Fruit fly (Drosophila melanogaster) whole organism, embryonic: Measurements from ENCODE around the gene Cad89D.

Experiments used
- Ada2b ChIP-seq: fragments of 200-800 bp; sonication (Bioruptor generic); IDR thresholded peaks from 2 replicates; pipeline ENCODE4 v1.3.6; 2022; ENCODE audit warnings: missing biosample characterization, missing genetic modification characterization
- Atf6 ChIP-seq: fragments of 200-800 bp; sonication (Bioruptor generic); IDR thresholded peaks from 2 replicates; pipeline ENCODE4 v1.3.6; 2022; ENCODE audit warnings: missing biosample characterization, missing genetic modification characterization
- Awh ChIP-seq: fragments of 200-800 bp; sonication (Bioruptor generic); IDR thresholded peaks from 2 replicates; pipeline ENCODE4, ENCODE4 v1.3.6; 2022; ENCODE audit warnings: missing biosample characterization, missing genetic modification characterization
- B-H2 ChIP-seq: fragments of 200-800 bp; sonication (Bioruptor generic); optimal IDR thresholded peaks from 2 replicates; lab custom pipeline; 2018; ENCODE audit warnings: missing biosample characterization, mild to moderate bottlenecking, missing genetic modification characterization
- Bdp1 ChIP-seq: fragments of 200-800 bp; sonication (Bioruptor generic); optimal IDR thresholded peaks from 3 replicates; lab custom pipeline; 2016; ENCODE audit warnings: missing biosample characterization, missing genetic modification characterization
- C15 ChIP-seq: fragments of 200-800 bp; sonication (Bioruptor generic); IDR thresholded peaks from 3 replicates; pipeline ENCODE4 v1.3.6; 2022; ENCODE audit warnings: missing biosample characterization, missing genetic modification characterization
- CG10366 ChIP-seq: fragments of 200-800 bp; sonication (Bioruptor generic); IDR thresholded peaks from 2 replicates; pipeline ENCODE4 v1.3.6; 2022; ENCODE audit warnings: missing biosample characterization, missing genetic modification characterization
- CG10431 ChIP-seq: fragments of 200-800 bp; sonication (Bioruptor generic); optimal IDR thresholded peaks from 3 replicates; lab custom pipeline; 2018; ENCODE audit warnings: missing biosample characterization, mild to moderate bottlenecking, missing genetic modification characterization
- CG10462 ChIP-seq: fragments of 200-800 bp; sonication (Bioruptor generic); optimal IDR thresholded peaks from 2 replicates; lab custom pipeline; 2016; ENCODE audit warnings: missing biosample characterization, missing genetic modification characterization
- CG10979 ChIP-seq: fragments of 200-800 bp; sonication (Bioruptor generic); optimal IDR thresholded peaks from 2 replicates; lab custom pipeline; 2018; ENCODE audit warnings: missing biosample characterization, mild to moderate bottlenecking, missing genetic modification characterization, moderate library complexity
- CG12659 ChIP-seq: fragments of 200-800 bp; sonication (Bioruptor generic); optimal IDR thresholded peaks from 3 replicates; lab custom pipeline; 2017; ENCODE audit warnings: mild to moderate bottlenecking, missing biosample characterization, missing genetic modification reagents, missing genetic modification characterization
- CG12744 ChIP-seq: fragments of 200-800 bp; sonication (Bioruptor generic); optimal IDR thresholded peaks from 2 replicates; lab custom pipeline; 2016; ENCODE audit warnings: missing biosample characterization, missing genetic modification characterization
- CG12942 ChIP-seq: fragments of 200-800 bp; sonication (Bioruptor generic); optimal IDR thresholded peaks from 3 replicates; lab custom pipeline; 2016; ENCODE audit warnings: missing biosample characterization, missing genetic modification characterization
- CG14860 ChIP-seq: fragments of 200-800 bp; sonication (Bioruptor generic); IDR thresholded peaks from 3 replicates; pipeline ENCODE4 v1.3.6; 2022; ENCODE audit warnings: missing biosample characterization, missing genetic modification characterization; ENCODE audit not compliant: partially characterized antibody
- CG2678 ChIP-seq: fragments of 200-800 bp; sonication (Bioruptor generic); optimal IDR thresholded peaks from 3 replicates; lab custom pipeline; 2019; ENCODE audit warnings: missing biosample characterization, mild to moderate bottlenecking, missing genetic modification characterization, moderate library complexity
- CG33213 ChIP-seq: fragments of 200-800 bp; sonication (Bioruptor generic); optimal IDR thresholded peaks from 3 replicates; lab custom pipeline; 2016; ENCODE audit warnings: missing biosample characterization, missing genetic modification characterization
- CG4730 ChIP-seq: fragments of 200-800 bp; sonication (Bioruptor generic); IDR thresholded peaks from 2 replicates; pipeline ENCODE4 v1.3.6; 2022; ENCODE audit warnings: missing biosample characterization, missing genetic modification characterization
- CG6272 ChIP-seq: fragments of 200-800 bp; sonication (Bioruptor generic); IDR thresholded peaks from 2 replicates; pipeline ENCODE4 v1.3.6; 2022; ENCODE audit warnings: missing biosample characterization, missing genetic modification characterization
- CG6854 ChIP-seq: fragments of 200-800 bp; sonication (Bioruptor generic); optimal IDR thresholded peaks from 3 replicates; lab custom pipeline; 2017; ENCODE audit warnings: missing biosample characterization, mild to moderate bottlenecking, missing genetic modification characterization
- CG7963 ChIP-seq: fragments of 200-800 bp; sonication (Bioruptor generic); IDR thresholded peaks from 3 replicates; pipeline ENCODE4 v1.3.6; 2022; ENCODE audit warnings: missing biosample characterization, missing genetic modification characterization; ENCODE audit not compliant: partially characterized antibody
- CG8924 ChIP-seq: fragments of 200-800 bp; optimal IDR thresholded peaks from 3 replicates; lab custom pipeline; 2019; ENCODE audit warnings: missing biosample characterization, mild to moderate bottlenecking, missing genetic modification characterization, moderate library complexity
- CoRest ChIP-seq: fragments of 200-800 bp; sonication (Bioruptor generic); optimal IDR thresholded peaks from 3 replicates; lab custom pipeline; 2018; ENCODE audit warnings: missing biosample characterization, mild to moderate bottlenecking, missing genetic modification characterization, moderate library complexity
- Gug ChIP-seq: fragments of 200-800 bp; sonication (Bioruptor generic); IDR thresholded peaks from 4 replicates; pipeline ENCODE4 v1.3.6; 2022; ENCODE audit warnings: missing biosample characterization, missing genetic modification characterization
- H15 ChIP-seq: fragments of 200-800 bp; sonication (Bioruptor generic); IDR thresholded peaks from 3 replicates; pipeline ENCODE4 v1.3.6; 2022; ENCODE audit warnings: missing biosample characterization, missing genetic modification characterization
- HLH4C ChIP-seq: fragments of 200-800 bp; sonication (Bioruptor generic); IDR thresholded peaks from 3 replicates; pipeline ENCODE4 v1.3.6; 2022; ENCODE audit warnings: missing biosample characterization, missing genetic modification characterization; ENCODE audit not compliant: partially characterized antibody
- HLH54F ChIP-seq: fragments of 200-800 bp; sonication (Bioruptor generic); optimal IDR thresholded peaks from 3 replicates; lab custom pipeline; 2016; ENCODE audit warnings: missing biosample characterization, missing genetic modification characterization
- Hsf ChIP-seq: fragments of 200-800 bp; sonication (Bioruptor generic); optimal IDR thresholded peaks from 3 replicates; lab custom pipeline; 2016; ENCODE audit warnings: missing biosample characterization, missing genetic modification characterization
- NK7.1 ChIP-seq: fragments of 200-800 bp; sonication (Bioruptor generic); optimal IDR thresholded peaks from 3 replicates; lab custom pipeline; 2016; ENCODE audit warnings: missing biosample characterization, missing genetic modification characterization
- Nf-YA ChIP-seq: fragments of 200-800 bp; sonication (Bioruptor generic); IDR thresholded peaks from 2 replicates; pipeline ENCODE4 v1.3.6; 2022; ENCODE audit warnings: missing biosample characterization, missing genetic modification characterization
- ato ChIP-seq: fragments of 200-800 bp; sonication (Bioruptor generic); IDR thresholded peaks from 2 replicates; pipeline ENCODE4 v1.3.6; 2022; ENCODE audit warnings: missing biosample characterization, missing genetic modification characterization; ENCODE audit not compliant: partially characterized antibody
- cad ChIP-seq: fragments of >200 bp; optimal IDR thresholded peaks from 2 replicates; lab custom pipeline; 2017; ENCODE audit warnings: missing biosample characterization, missing genetic modification characterization
- cwo ChIP-seq: fragments of 200-800 bp; sonication (Bioruptor generic); optimal IDR thresholded peaks from 3 replicates; lab custom pipeline; 2017; ENCODE audit warnings: missing biosample characterization, missing genetic modification characterization, mild to moderate bottlenecking, moderate library complexity, missing genetic modification reagents
- dmrt99B ChIP-seq: fragments of 200-800 bp; sonication (Bioruptor generic); optimal IDR thresholded peaks from 2 replicates; lab custom pipeline; 2018; ENCODE audit warnings: missing biosample characterization, mild to moderate bottlenecking, missing genetic modification characterization, moderate library complexity
- ems ChIP-seq: fragments of 200-800 bp; sonication (Bioruptor generic); optimal IDR thresholded peaks from 3 replicates; lab custom pipeline; 2016; ENCODE audit warnings: missing biosample characterization, missing genetic modification characterization
- fd96Cb ChIP-seq: fragments of 200-800 bp; sonication (Bioruptor generic); optimal IDR thresholded peaks from 2 replicates; lab custom pipeline; 2018; ENCODE audit warnings: missing biosample characterization, mild to moderate bottlenecking, missing genetic modification characterization, moderate library complexity
- grau ChIP-seq: fragments of 200-800 bp; optimal IDR thresholded peaks from 3 replicates; lab custom pipeline; 2019; ENCODE audit warnings: missing biosample characterization, mild to moderate bottlenecking, missing genetic modification characterization, moderate library complexity
- gsb ChIP-seq: fragments of 200-800 bp; sonication (Bioruptor generic); IDR thresholded peaks from 2 replicates; pipeline ENCODE4 v1.3.6; 2022; ENCODE audit warnings: missing biosample characterization, missing genetic modification characterization
- insv ChIP-seq, 2 experiments: fragments of 200-800 bp; sonication (Bioruptor generic); optimal IDR thresholded peaks; 3 replicates each; lab custom pipeline; 2016 to 2018; ENCODE audit warnings: missing biosample characterization in 2 of 2, missing genetic modification characterization in 2 of 2
- ken ChIP-seq: fragments of 200-800 bp; sonication (Bioruptor generic); IDR thresholded peaks from 3 replicates; pipeline ENCODE4 v1.3.6; 2022; ENCODE audit warnings: missing biosample characterization, missing genetic modification characterization
- lov ChIP-seq, 2 experiments: fragments of 200-800 bp in 1 of 2; fragments of >200 bp in 1 of 2; sonication (Bioruptor generic) in 1 of 2; IDR thresholded peaks in 1 of 2; optimal IDR thresholded peaks in 1 of 2; 2 replicates in 1 of 2; 3 replicates in 1 of 2; pipeline versions ENCODE4 v1.3.6 to Lab custom; 2017 to 2022; ENCODE audit warnings: missing biosample characterization in 1 of 2, missing genetic modification characterization in 1 of 2
- maf-S ChIP-seq: fragments of 200-800 bp; sonication (Bioruptor generic); optimal IDR thresholded peaks from 2 replicates; lab custom pipeline; 2016; ENCODE audit warnings: missing biosample characterization, missing genetic modification characterization
- mam ChIP-seq: fragments of 200-800 bp; sonication (Bioruptor generic); optimal IDR thresholded peaks from 3 replicates; lab custom pipeline; 2016; ENCODE audit warnings: missing biosample characterization, missing genetic modification characterization
- pan ChIP-seq, 4 experiments: fragments of >200 bp in 3 of 4; fragments of 200-800 bp in 1 of 4; sonication (Bioruptor generic) in 1 of 4; optimal IDR thresholded peaks in 3 of 4; IDR thresholded peaks in 1 of 4; 2 replicates each; pipeline versions ENCODE4 v1.3.6 to Lab custom; 2017 to 2022; ENCODE audit warnings: missing biosample characterization in 2 of 4, missing genetic modification characterization in 2 of 4, mixed read lengths in 1 of 4
- psq ChIP-seq: fragments of 200-800 bp; sonication (Bioruptor generic); optimal IDR thresholded peaks from 2 replicates; lab custom pipeline; 2017; ENCODE audit warnings: missing biosample characterization, missing genetic modification characterization
- ranshi ChIP-seq: fragments of 200-800 bp; sonication (Bioruptor generic); IDR thresholded peaks from 2 replicates; pipeline ENCODE4 v1.3.6; 2022; ENCODE audit warnings: missing biosample characterization, missing genetic modification characterization
- sisA ChIP-seq: fragments of 200-800 bp; sonication (Bioruptor generic); IDR thresholded peaks from 2 replicates; pipeline ENCODE4 v1.3.6; 2022; ENCODE audit warnings: missing biosample characterization, missing genetic modification characterization
- trh ChIP-seq: fragments of 200-800 bp; sonication (Bioruptor generic); optimal IDR thresholded peaks from 2 replicates; lab custom pipeline; 2016; ENCODE audit warnings: missing biosample characterization, missing genetic modification characterization
- usp ChIP-seq: fragments of >200 bp; optimal IDR thresholded peaks from 2 replicates; lab custom pipeline; 2017; ENCODE audit warnings: missing biosample characterization, missing genetic modification characterization
- vnd ChIP-seq: fragments of 200-800 bp; sonication (Bioruptor generic); IDR thresholded peaks from 3 replicates; pipeline ENCODE4 v1.3.6; 2022; ENCODE audit warnings: missing biosample characterization, missing genetic modification characterization; ENCODE audit not compliant: partially characterized antibody
- zen2 ChIP-seq: fragments of 200-800 bp; sonication (Bioruptor generic); IDR thresholded peaks from 3 replicates; pipeline ENCODE4 v1.3.6; 2022; ENCODE audit warnings: missing biosample characterization, missing genetic modification characterization; ENCODE audit not compliant: partially characterized antibody

Cad89D gene

DNA sequence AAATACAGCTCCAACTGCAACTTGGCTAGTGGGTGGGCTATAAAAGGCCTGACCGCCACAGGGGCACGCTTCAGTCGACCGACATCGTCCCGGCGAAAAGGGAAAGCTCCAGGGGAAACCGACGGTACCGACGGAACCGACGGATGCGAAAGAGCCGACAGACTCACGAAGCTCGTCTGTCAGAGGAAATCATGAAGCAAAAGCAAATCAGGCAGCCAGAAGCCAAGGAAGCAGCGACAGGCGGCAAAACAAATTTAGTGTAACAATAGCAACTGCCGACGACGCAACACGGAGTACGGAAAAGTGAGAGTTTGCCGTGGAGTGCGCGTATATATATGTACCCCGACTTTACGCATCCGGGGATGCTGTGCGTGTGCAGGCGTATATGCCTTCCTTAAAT lies 18.2 kb downstream of the Cad89D start, which contains the start of gene Gyc89Db (continued):
- TF ChIP-seq CG10431 (GFP tag; lab: Kevin White, UChicago): no peak
- no peak for TF ChIP-seq mam
- TF ChIP-seq insv (GFP tag; optimal IDR thresholded peaks at IDR 0.05; lab: Kevin White, UChicago): no peak
- no peak for TF ChIP-seq lov (optimal IDR thresholded peaks at IDR 0.05; lab: Kevin White, UChicago)
- no peak for TF ChIP-seq lov (GFP tag; IDR thresholded peaks at IDR 0.05; lab: Robert Waterston, UW)
- no peak for TF ChIP-seq cad (GFP tag; lab: Kevin White, UChicago)
- TF ChIP-seq Atf6 (GFP tag; lab: Robert Waterston, UW): no peak
- no peak for TF ChIP-seq psq (GFP tag; lab: Kevin White, UChicago)
- no peak for TF ChIP-seq CG6854 (GFP tag; lab: Kevin White, UChicago)
- TF ChIP-seq trh (GFP tag; lab: Kevin White, UChicago): no peak
- TF ChIP-seq pan (optimal IDR thresholded peaks at IDR 0.05; lab: Kevin White, UChicago): no peak
- TF ChIP-seq pan (GFP tag; optimal IDR thresholded peaks at IDR 0.05 in 1 of 2, IDR thresholded peaks at IDR 0.05 in 1 of 2): no peak
- no peak for TF ChIP-seq CG6272 (GFP tag; lab: Robert Waterston, UW)
- TF ChIP-seq CG4730: no peak
- no peak for TF ChIP-seq grau
- no peak for TF ChIP-seq ranshi (GFP tag; lab: Robert Waterston, UW)
- TF ChIP-seq, all 482 proteins: peak for 5

DNA sequence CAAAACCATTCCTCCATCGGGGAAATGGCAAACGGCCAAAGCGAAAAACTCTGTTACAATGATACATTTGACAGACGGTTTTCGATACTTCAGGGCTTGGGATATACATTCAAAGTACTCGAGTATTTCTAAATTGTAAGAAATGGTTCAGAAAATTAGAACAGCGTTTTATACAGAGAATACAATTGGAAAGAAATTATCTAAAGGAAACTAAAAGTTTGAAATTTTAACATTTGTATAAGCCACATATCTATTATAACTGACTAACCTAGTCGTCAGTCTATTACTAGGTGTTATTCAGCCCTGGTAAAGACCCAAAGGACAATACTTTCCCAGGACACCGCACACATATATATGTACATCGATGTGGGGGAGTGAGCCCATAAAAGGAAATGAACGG lies 18.8 kb downstream of the Cad89D start:
- TF ChIP-seq ken (GFP tag; lab: Robert Waterston, UW) (no peak), dmrt99B (tag; lab: Kevin White, UChicago) (no peak), vnd (GFP tag; lab: Robert Waterston, UW) (no peak), CG12942 (GFP tag; lab: Kevin White, UChicago) (no peak), H15 (GFP tag; lab: Robert Waterston, UW) (no peak), cwo (GFP tag; lab: Kevin White, UChicago) (peak; percentile 45), CG14860 (GFP tag; lab: Robert Waterston, UW) (no peak), CG12744 (no peak), CG10366 (GFP tag; lab: Robert Waterston, UW) (no peak), NK7.1 (GFP tag; lab: Kevin White, UChicago) (no peak), CG10462 (GFP tag; lab: Kevin White, UChicago) (no peak), CG10979 (tag; lab: Kevin White, UChicago) (peak; percentile 41), C15 (GFP tag; lab: Robert Waterston, UW) (no peak), usp (GFP tag; lab: Kevin White, UChicago) (no peak), CG6854 (GFP tag; lab: Kevin White, UChicago) (no peak), HLH54F (GFP tag; lab: Kevin White, UChicago) (no peak), Awh (GFP tag; lab: Robert Waterston, UW) (no peak), CG12659 (GFP tag; lab: Kevin White, UChicago) (peak; percentile 23), Nf-YA (no peak), CG8924 (peak; percentile 54), CoRest (tag; lab: Kevin White, UChicago) (peak; percentile 52), B-H2 (peak; percentile 35), sisA (no peak), ato (GFP tag; lab: Robert Waterston, UW) (no peak), Hsf (GFP tag; lab: Kevin White, UChicago) (no peak), Gug (no peak), Bdp1 (GFP tag; lab: Kevin White, UChicago) (no peak), zen2 (GFP tag; lab: Robert Waterston, UW) (no peak), CG7963 (GFP tag; lab: Robert Waterston, UW) (no peak), CG2678 (tag; lab: Kevin White, UChicago) (peak; percentile 75), HLH4C (no peak), Ada2b (GFP tag; lab: Robert Waterston, UW) (no peak), gsb (GFP tag; lab: Robert Waterston, UW) (no peak), CG33213 (GFP tag; lab: Kevin White, UChicago) (no peak), maf-S (GFP tag; lab: Kevin White, UChicago) (no peak), ems (GFP tag; lab: Kevin White, UChicago) (no peak), fd96Cb (tag; lab: Kevin White, UChicago) (no peak)
